Worm (Caenorhabditis elegans) whole organism, L2 larva: ENCODE measurements around the gene ugt-18.

Source experiments
- ZK546.5 ChIP-seq: sonication (generic microtip); optimal IDR thresholded peaks from 2 replicates; lab custom pipeline; 2017; ENCODE audit warnings: missing biosample characterization, missing genetic modification characterization
- ceh-82 ChIP-seq: fragments of 150-350 bp; optimal IDR thresholded peaks from 2 replicates; lab custom pipeline; 2014; ENCODE audit warnings: missing biosample characterization, missing genetic modification characterization
- elt-1 ChIP-seq: fragments of 150-350 bp; optimal IDR thresholded peaks from 2 replicates; lab custom pipeline; 2014; ENCODE audit warnings: missing biosample characterization, missing genetic modification characterization
- fos-1 ChIP-seq: fragments of 150-350 bp; optimal IDR thresholded peaks from 2 replicates; lab custom pipeline; 2014; ENCODE audit warnings: missing biosample characterization, missing genetic modification characterization
- gmeb-1 ChIP-seq: fragments of 150-350 bp; optimal IDR thresholded peaks from 2 replicates; lab custom pipeline; 2014; ENCODE audit warnings: missing biosample characterization, missing genetic modification characterization
- lin-39 ChIP-seq: fragments of 150-350 bp; optimal IDR thresholded peaks from 2 replicates; lab custom pipeline; 2014; ENCODE audit warnings: missing biosample characterization, missing genetic modification reagents, missing genetic modification characterization
- nhr-237 ChIP-seq: fragments of 150-350 bp; optimal IDR thresholded peaks from 2 replicates; lab custom pipeline; 2014; ENCODE audit warnings: missing biosample characterization, missing genetic modification characterization
- snpc-4 ChIP-seq: fragments of 150-350 bp; optimal IDR thresholded peaks from 2 replicates; lab custom pipeline; 2014; ENCODE audit warnings: missing biosample characterization, missing genetic modification characterization
- unc-62 ChIP-seq: fragments of 150-350 bp; optimal IDR thresholded peaks from 2 replicates; lab custom pipeline; 2014; ENCODE audit warnings: missing biosample characterization, missing genetic modification reagents, missing genetic modification characterization
- zag-1 ChIP-seq: fragments of 150-350 bp; optimal IDR thresholded peaks from 2 replicates; lab custom pipeline; 2014; ENCODE audit warnings: missing biosample characterization, missing genetic modification characterization
- ztf-4 ChIP-seq: fragments of 150-350 bp; optimal IDR thresholded peaks from 2 replicates; lab custom pipeline; 2014; ENCODE audit warnings: missing biosample characterization, missing genetic modification characterization

- no peak for TF ChIP-seq gmeb-1 (tag; lab: Kevin White, UChicago)
- TF ChIP-seq ztf-4, result no peak
- TF ChIP-seq ZK546.5 (tag; lab: Kevin White, UChicago), result no peak
- no peak for TF ChIP-seq ceh-82 (tag; lab: Kevin White, UChicago)
- TF ChIP-seq lin-39 (tag; lab: Kevin White, UChicago), result no peak
- TF ChIP-seq fos-1 (tag; lab: Kevin White, UChicago), result no peak
- TF ChIP-seq nhr-237 (tag; lab: Kevin White, UChicago), result no peak
- TF ChIP-seq snpc-4, result no peak
- TF ChIP-seq zag-1 (tag; lab: Kevin White, UChicago), result no peak
- TF ChIP-seq unc-62, result no peak
- no peak for TF ChIP-seq elt-1
These were observed 19.9 kb upstream of the ugt-18 start, which contains the start of gene ugt-3 for ce11 chrV:12800171-12800570.
